Worm (Caenorhabditis elegans): ENCODE measurements around the gene sru-35.

The sru-35 gene

DNA sequence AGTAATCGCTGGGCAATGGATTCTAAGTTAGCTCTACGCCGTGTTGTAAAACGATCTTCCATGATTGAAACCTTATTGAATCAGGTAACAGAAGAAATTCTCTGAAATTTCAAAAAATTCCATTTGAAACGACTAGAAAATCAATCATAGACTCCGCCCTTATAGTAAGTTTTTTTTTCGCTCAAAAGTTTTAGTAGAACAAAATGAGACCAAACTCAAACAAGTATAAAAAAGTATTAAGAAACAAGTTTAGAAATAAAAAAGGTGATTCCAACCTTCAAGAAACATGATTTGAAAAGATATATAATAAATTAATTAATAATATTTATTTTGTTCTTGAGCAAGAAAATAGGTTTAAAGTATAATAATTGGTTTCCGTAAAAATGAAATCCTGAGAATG is 12.0 kb downstream of the sru-35 start, which contains the start of gene C33D9.6:
TSS of gene C33D9.6 (minus strand) at position 101 of the 400 bp plus-strand sequence.
- no peak for TF ChIP-seq ztf-1 (GFP tag; conservative IDR thresholded peaks at IDR 0.05)
- no peak for TF ChIP-seq mbf-1 (tag; optimal IDR thresholded peaks at IDR 0.05)
- no peak for TF ChIP-seq mab-5 (tag; optimal IDR thresholded peaks at IDR 0.05)

DNA sequence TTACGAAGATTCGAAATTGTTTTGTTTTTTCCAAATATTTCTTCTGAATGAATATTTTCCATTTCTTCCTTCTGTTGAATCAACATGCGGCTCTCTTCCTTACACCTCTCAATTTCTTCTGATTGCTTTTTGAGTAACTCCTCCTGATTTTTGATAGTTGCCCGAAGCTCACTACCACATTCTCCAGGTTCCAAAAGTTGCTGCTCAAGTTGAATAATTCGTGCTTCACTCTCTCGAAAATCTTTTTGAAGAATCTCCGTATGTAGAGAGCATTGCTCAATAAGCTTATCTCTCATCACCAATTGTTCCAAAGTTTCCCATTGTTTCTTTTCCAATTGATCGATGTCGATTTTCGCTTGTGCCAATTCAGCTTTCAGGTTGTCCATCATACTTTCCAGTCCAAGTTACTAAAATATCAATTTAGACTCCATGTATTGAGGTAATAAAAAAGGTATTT is 17.2 kb downstream of the sru-35 start, which contains the start of gene F20C5.6:
TSS of gene F20C5.6 (minus strand) at position 407 of the 457 bp plus-strand sequence.
- TF ChIP-seq alr-1 (tag; optimal IDR thresholded peaks at IDR 0.05) (no peak), peb-1 (tag; optimal IDR thresholded peaks at IDR 0.05) (no peak), nhr-129 (tag; optimal IDR thresholded peaks at IDR 0.05) (no peak), blmp-1 (tag; optimal IDR thresholded peaks at IDR 0.05; ENCODE audit: insufficient read depth) (no peak), nhr-10 (tag; optimal IDR thresholded peaks at IDR 0.05) (no peak), ztf-11 (tag; optimal IDR thresholded peaks at IDR 0.05) (no peak), mdl-1 (tag; optimal IDR thresholded peaks at IDR 0.05) (no peak), F13H6.1 (tag; optimal IDR thresholded peaks at IDR 0.05) (no peak), fos-1 (tag; optimal IDR thresholded peaks at IDR 0.05) (no peak), ZK546.5 (tag; optimal IDR thresholded peaks at IDR 0.05) (no peak), ama-1 (optimal IDR thresholded peaks at IDR 0.05) (no peak), lsy-2 (tag; optimal IDR thresholded peaks at IDR 0.05) (no peak), mbf-1 (tag; optimal IDR thresholded peaks at IDR 0.05) (no peak), zag-1 (tag; optimal IDR thresholded peaks at IDR 0.05) (no peak), aly-2 (tag; optimal IDR thresholded peaks at IDR 0.05) (no peak), elt-3 (tag; optimal IDR thresholded peaks at IDR 0.05) (no peak), nhr-23 (tag; optimal IDR thresholded peaks at IDR 0.05) (no peak)

DNA sequence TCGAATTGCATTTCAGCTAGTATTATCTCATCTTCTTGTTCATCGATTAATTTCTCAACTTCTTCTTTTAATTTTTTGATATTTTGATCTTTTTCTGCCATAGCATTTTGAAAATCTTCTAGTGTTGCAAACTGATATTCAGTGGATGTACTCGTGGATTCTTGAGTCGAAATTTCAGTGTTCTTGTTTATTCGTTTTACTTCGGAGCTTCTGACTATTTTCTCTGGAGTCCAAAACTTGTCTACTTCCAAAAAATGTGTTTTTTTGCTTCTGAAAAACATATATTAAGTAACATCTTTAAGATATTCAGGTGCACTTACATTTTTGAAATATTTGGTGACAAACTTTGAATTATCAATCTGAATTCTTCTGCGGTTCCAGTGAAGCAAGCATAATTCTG is 20.5 kb downstream of the sru-35 start, which contains the start of gene F20C5.5:
TSS of gene F20C5.5 (minus strand) at position 101 of the 400 bp plus-strand sequence.
- TF ChIP-seq skn-1 (tag; optimal IDR thresholded peaks at IDR 0.05) (no peak), fos-1 (tag; optimal IDR thresholded peaks at IDR 0.05) (no peak), nhr-10 (tag; optimal IDR thresholded peaks at IDR 0.05) (no peak), unc-55 (GFP tag; optimal IDR thresholded peaks at IDR 0.05) (no peak), nhr-12 (tag; optimal IDR thresholded peaks at IDR 0.05) (no peak), nhr-129 (tag; optimal IDR thresholded peaks at IDR 0.05) (no peak), nhr-77 (tag; optimal IDR thresholded peaks at IDR 0.05) (no peak), crh-2 (tag; optimal IDR thresholded peaks at IDR 0.05) (no peak), ama-1 (optimal IDR thresholded peaks at IDR 0.05) (no peak), lsy-2 (tag; optimal IDR thresholded peaks at IDR 0.05) (no peak), snpc-4 (tag; optimal IDR thresholded peaks at IDR 0.05) (no peak), R02D3.7 (tag; optimal IDR thresholded peaks at IDR 0.05) (no peak), egl-27 (tag; optimal IDR thresholded peaks at IDR 0.05) (no peak), peb-1 (tag; optimal IDR thresholded peaks at IDR 0.05) (no peak), lin-13 (GFP tag; optimal IDR thresholded peaks at IDR 0.05) (no peak), elt-3 (tag; optimal IDR thresholded peaks at IDR 0.05) (no peak), ztf-4 (tag; optimal IDR thresholded peaks at IDR 0.05) (no peak)

DNA sequence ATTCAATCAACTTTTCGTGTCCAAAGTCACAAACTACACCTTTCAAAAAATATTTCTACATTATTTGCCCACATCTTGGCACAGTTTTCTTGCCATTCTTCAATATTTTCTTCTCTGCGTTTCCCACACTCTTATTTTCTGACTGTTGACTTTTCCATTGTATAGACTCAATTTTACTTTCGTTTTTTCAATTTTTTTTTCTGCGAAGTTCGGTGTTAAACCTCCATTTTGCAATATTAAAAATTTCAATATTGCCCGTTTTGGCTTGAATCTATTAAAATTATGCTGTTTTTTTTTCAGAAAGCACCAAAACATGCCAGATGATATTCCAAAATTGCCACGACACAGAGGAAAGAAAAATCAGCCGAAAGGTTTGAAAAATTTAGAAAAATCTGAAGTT is 25.5 kb downstream of the sru-35 start, which contains the start of gene cdc-50.B:
TSS of gene cdc-50.B (plus strand) at position 301 of the 400 bp plus-strand sequence.
- TF ChIP-seq dmd-4 (tag; optimal IDR thresholded peaks at IDR 0.05): no peak
- TF ChIP-seq aly-2 (tag; optimal IDR thresholded peaks at IDR 0.05): no peak
- no peak for TF ChIP-seq snpc-4 (tag; optimal IDR thresholded peaks at IDR 0.05)
- no peak for TF ChIP-seq ceh-82 (tag; optimal IDR thresholded peaks at IDR 0.05)
- TF ChIP-seq nhr-129 (tag; optimal IDR thresholded peaks at IDR 0.05): no peak
- no peak for TF ChIP-seq unc-55 (GFP tag; optimal IDR thresholded peaks at IDR 0.05)
- no peak for TF ChIP-seq ztf-4 (tag; optimal IDR thresholded peaks at IDR 0.05)
- no peak for TF ChIP-seq lsy-2 (tag; optimal IDR thresholded peaks at IDR 0.05)
- TF ChIP-seq nhr-10 (tag; optimal IDR thresholded peaks at IDR 0.05): no peak
- TF ChIP-seq egl-27 (tag; optimal IDR thresholded peaks at IDR 0.05): no peak
- TF ChIP-seq mdl-1 (tag; optimal IDR thresholded peaks at IDR 0.05): no peak
- TF ChIP-seq nhr-21 (tag; optimal IDR thresholded peaks at IDR 0.05): no peak
- TF ChIP-seq ztf-11 (tag; optimal IDR thresholded peaks at IDR 0.05): no peak
- no peak for TF ChIP-seq elt-1 (tag; optimal IDR thresholded peaks at IDR 0.05)
- no peak for TF ChIP-seq nhr-77 (tag; optimal IDR thresholded peaks at IDR 0.05)
- no peak for TF ChIP-seq elt-3 (tag; optimal IDR thresholded peaks at IDR 0.05)
- no peak for TF ChIP-seq mbf-1 (tag; optimal IDR thresholded peaks at IDR 0.05)
- TF ChIP-seq nhr-6 (tag; optimal IDR thresholded peaks at IDR 0.05): no peak
- TF ChIP-seq ztf-1 (GFP tag; conservative IDR thresholded peaks at IDR 0.05): no peak

DNA sequence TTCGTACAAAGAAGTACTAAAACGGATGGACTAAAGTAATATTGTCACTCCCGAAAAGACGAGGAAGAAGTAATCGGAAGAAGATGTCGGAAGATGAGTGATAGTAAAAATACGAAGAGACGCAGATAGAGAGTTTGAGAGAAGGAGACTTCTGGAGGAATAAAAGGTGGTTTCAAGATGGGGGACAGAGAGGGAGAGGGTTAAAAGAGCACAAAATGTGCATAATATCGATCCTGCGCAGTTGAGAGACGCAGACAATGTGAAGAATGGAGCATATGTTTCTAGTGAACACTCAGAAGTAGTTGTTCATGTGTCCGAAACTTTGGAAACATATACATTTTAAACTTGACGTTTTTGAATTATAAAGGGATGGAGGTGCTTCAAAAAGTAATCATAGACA is 27.6 kb downstream of the sru-35 start:
- TF ChIP-seq egl-27 (tag; optimal IDR thresholded peaks at IDR 0.05) (no peak), unc-39 (tag; optimal IDR thresholded peaks at IDR 0.05) (no peak), nhr-23 (tag; optimal IDR thresholded peaks at IDR 0.05) (no peak), nhr-10 (tag; optimal IDR thresholded peaks at IDR 0.05) (no peak), peb-1 (tag; optimal IDR thresholded peaks at IDR 0.05) (no peak), F13H6.1 (tag; optimal IDR thresholded peaks at IDR 0.05) (peak; percentile 49), sma-3 (GFP tag; optimal IDR thresholded peaks at IDR 0.05) (no peak), skn-1 (tag; optimal IDR thresholded peaks at IDR 0.05) (no peak), sem-4 (tag; optimal IDR thresholded peaks at IDR 0.05) (peak; percentile 50), nhr-25 (tag; optimal IDR thresholded peaks at IDR 0.05) (no peak), nhr-129 (tag; optimal IDR thresholded peaks at IDR 0.05) (peak; percentile 66), crh-2 (tag; optimal IDR thresholded peaks at IDR 0.05) (no peak), nhr-77 (tag; optimal IDR thresholded peaks at IDR 0.05) (no peak), gmeb-1 (tag; optimal IDR thresholded peaks at IDR 0.05) (no peak), ceh-16 (tag; optimal IDR thresholded peaks at IDR 0.05) (no peak), nhr-11 (tag; optimal IDR thresholded peaks at IDR 0.05) (no peak), lin-39 (tag; optimal IDR thresholded peaks at IDR 0.05) (no peak), nhr-6 (tag; optimal IDR thresholded peaks at IDR 0.05) (peak; percentile 76), C34F6.9 (tag; optimal IDR thresholded peaks at IDR 0.05) (peak; percentile 84), mdl-1 (tag; optimal IDR thresholded peaks at IDR 0.05) (no peak), mab-5 (tag; optimal IDR thresholded peaks at IDR 0.05) (peak; percentile 0), snpc-4 (tag; optimal IDR thresholded peaks at IDR 0.05) (no peak), ztf-4 (tag; optimal IDR thresholded peaks at IDR 0.05) (no peak), unc-55 (GFP tag; optimal IDR thresholded peaks at IDR 0.05) (peak; percentile 93)

Data from whole organism, L2 larva.